Fruit fly (Drosophila melanogaster): ENCODE results near the gene Nepl18.

DNA sequence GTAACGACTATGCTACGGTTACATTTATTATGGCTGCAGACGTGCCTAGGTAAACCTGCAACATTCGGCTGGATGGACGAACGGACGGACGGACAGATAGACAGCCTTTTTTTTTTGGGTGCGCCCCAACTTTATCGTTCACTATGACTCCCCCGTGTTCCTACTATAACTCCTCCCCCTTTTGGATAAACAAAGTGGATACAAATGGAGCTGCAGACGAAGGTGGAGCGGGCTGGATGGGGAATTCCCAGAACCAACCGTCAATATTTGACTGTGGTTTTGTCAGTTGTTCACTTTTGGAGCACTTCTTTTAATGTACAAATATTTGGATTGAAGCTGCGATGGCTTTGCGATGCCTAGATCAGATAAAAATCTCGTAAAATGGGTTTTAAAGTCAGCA lies 19.3 kb upstream of the Nepl18 start:
- TF ChIP-seq pan (optimal IDR thresholded peaks at IDR 0.05) = no peak
- no peak for TF ChIP-seq Dll (optimal IDR thresholded peaks at IDR 0.05)
- TF ChIP-seq usp (GFP tag; optimal IDR thresholded peaks at IDR 0.05) = no peak
- TF ChIP-seq EcR (GFP tag; optimal IDR thresholded peaks at IDR 0.05) = no peak

Measured in whole organism.